Worm (Caenorhabditis elegans) whole organism, L4/young adult: Measurements from ENCODE around the gene mrpl-44.

Experiments used
- W03F9.2 ChIP-seq: fragments of 150-350 bp; optimal IDR thresholded peaks from 2 replicates; lab custom pipeline; 2014; ENCODE audit warnings: missing biosample characterization, missing genetic modification characterization
- dao-5 ChIP-seq: sonication (generic microtip); optimal IDR thresholded peaks from 2 replicates; lab custom pipeline; 2016; ENCODE audit warnings: missing genotype, missing genetic modification characterization, moderate library complexity, missing compliant biosample characterization
- him-1 ChIP-seq: sonication (generic microtip); optimal IDR thresholded peaks from 2 replicates; lab custom pipeline; 2016; ENCODE audit warnings: missing genotype, missing genetic modification reagents, missing genetic modification characterization, missing compliant biosample characterization

- TF ChIP-seq dao-5 (tag; lab: Kevin White, UChicago) (no peak), him-1 (tag; lab: Kevin White, UChicago) (no peak), W03F9.2 (no peak)
Observed at ce11 chrIII:9136587-9136986, 47.4 kb upstream of the mrpl-44 start, which contains the start of gene eat-4.
